Fruit fly (Drosophila melanogaster): ENCODE data around the gene nonC.

- TF ChIP-seq Gug (GFP tag; IDR thresholded peaks at IDR 0.05) (no peak), CG31627 (GFP tag; optimal IDR thresholded peaks at IDR 0.05) (no peak), CG15336 (GFP tag; IDR thresholded peaks at IDR 0.05) (no peak), vri (GFP tag; optimal IDR thresholded peaks at IDR 0.05) (no peak), Lpt (GFP tag; optimal IDR thresholded peaks at IDR 0.05) (no peak), CG10631 (GFP tag; optimal IDR thresholded peaks at IDR 0.05) (no peak), CG34406 (GFP tag; optimal IDR thresholded peaks at IDR 0.05) (no peak), Eip75B (GFP tag; optimal IDR thresholded peaks at IDR 0.05) (no peak), Eip93F (GFP tag; optimal IDR thresholded peaks at IDR 0.05) (no peak), svp (GFP tag) (no peak), Ets96B (tag; optimal IDR thresholded peaks at IDR 0.05) (no peak), Eip78C (GFP tag) (no peak), fd85E (GFP tag; optimal IDR thresholded peaks at IDR 0.05) (no peak)
Measured at dm6 chrX:6776934-6777333, 47.4 kb upstream of the nonC start.

All from whole organism, prepupa.